Worm (Caenorhabditis elegans): ENCODE measurements around the gene R53.5.

DNA sequence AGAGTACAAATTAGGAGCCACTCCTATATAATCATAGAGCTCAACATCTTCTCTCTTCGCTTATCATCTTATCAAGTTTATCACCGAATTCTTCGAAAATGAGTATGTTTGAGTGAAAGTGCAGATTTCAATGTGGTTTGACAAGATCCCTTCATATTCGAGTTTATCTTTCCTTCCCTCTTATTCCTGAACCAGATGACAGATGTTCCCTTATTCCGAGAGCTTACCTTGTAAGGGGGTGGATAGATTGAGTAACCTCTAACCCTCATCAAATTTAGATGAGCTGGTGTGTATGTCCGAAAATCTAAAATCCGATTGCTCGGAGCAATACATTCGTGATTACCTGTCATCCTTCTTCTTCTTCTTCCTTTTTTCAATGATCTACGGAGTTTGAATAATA lies 21.6 kb downstream of the R53.5 start:
- TF ChIP-seq nhr-28 (tag; optimal IDR thresholded peaks at IDR 0.05) = no peak
- no peak for TF ChIP-seq blmp-1 (tag; optimal IDR thresholded peaks at IDR 0.05)
- TF ChIP-seq elt-3 (tag; optimal IDR thresholded peaks at IDR 0.05) = no peak
- TF ChIP-seq sem-2 (GFP tag; optimal IDR thresholded peaks at IDR 0.05) = no peak
- no peak for TF ChIP-seq snpc-4 (tag; optimal IDR thresholded peaks at IDR 0.05)
- TF ChIP-seq elt-1 (tag; optimal IDR thresholded peaks at IDR 0.05; ENCODE audit: borderline replicate concordance, insufficient read depth) = no peak
- no peak for TF ChIP-seq lsy-2 (tag; optimal IDR thresholded peaks at IDR 0.05)
- no peak for TF ChIP-seq nhr-76 (tag; optimal IDR thresholded peaks at IDR 0.05)
- no peak for TF ChIP-seq sptf-1 (tag; optimal IDR thresholded peaks at IDR 0.05)
- no peak for TF ChIP-seq ham-2 (GFP tag; optimal IDR thresholded peaks at IDR 0.05)
- no peak for TF ChIP-seq nhr-2 (tag; optimal IDR thresholded peaks at IDR 0.05)
- TF ChIP-seq nhr-237 (tag; optimal IDR thresholded peaks at IDR 0.05) = no peak

All from whole organism, mixed stage, embryonic.